Worm (Caenorhabditis elegans): ENCODE measurements around the gene W06G6.2.

DNA sequence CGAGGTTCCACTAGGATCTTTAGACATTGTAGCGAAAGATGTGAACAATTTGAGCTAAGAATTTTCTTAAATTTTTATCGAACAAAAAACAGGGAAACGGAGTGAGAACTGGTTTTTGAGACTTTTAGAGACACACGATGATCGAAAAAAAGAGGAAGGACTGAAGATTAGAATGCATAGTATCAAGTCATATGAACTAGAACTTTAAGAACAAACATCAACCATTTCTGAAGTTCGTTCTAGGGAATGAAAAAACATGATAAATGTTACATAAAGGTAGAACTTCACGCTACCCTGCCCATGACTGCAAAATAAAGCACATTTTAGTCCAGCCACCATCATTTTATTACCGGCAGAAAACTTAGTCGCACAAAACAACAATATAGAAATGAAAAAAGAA is 17.3 kb downstream of the W06G6.2 start, which contains the start of gene W06G6.9:
- no peak for TF ChIP-seq lin-13 (GFP tag; optimal IDR thresholded peaks at IDR 0.05)
- TF ChIP-seq lsy-2 (tag; optimal IDR thresholded peaks at IDR 0.05) = no peak
- no peak for TF ChIP-seq ZK546.5 (tag; optimal IDR thresholded peaks at IDR 0.05)
- no peak for TF ChIP-seq F37D6.2 (tag; optimal IDR thresholded peaks at IDR 0.05)
- no peak for TF ChIP-seq duxl-1 (tag; optimal IDR thresholded peaks at IDR 0.05; ENCODE audit: poor library complexity)
- TF ChIP-seq nhr-77 (tag; optimal IDR thresholded peaks at IDR 0.05) = no peak
- TF ChIP-seq vab-7 (GFP tag; IDR thresholded peaks at IDR 0.05) = no peak
- TF ChIP-seq snpc-4 (tag; optimal IDR thresholded peaks at IDR 0.05) = no peak
